Fruit fly (Drosophila melanogaster): ENCODE results near the gene Atg8a.

dm6 chrX:10762959-10763883 lies 4.9 kb downstream of the Atg8a start:
- TF ChIP-seq CG14050 (GFP tag; IDR thresholded peaks at IDR 0.05) (no peak), Dad (GFP tag; optimal IDR thresholded peaks at IDR 0.05) (no peak), Trl (optimal IDR thresholded peaks at IDR 0.05) (peak; percentile 14 to 48), Trl (GFP tag; optimal IDR thresholded peaks at IDR 0.05) (no peak)
